Worm (Caenorhabditis elegans) whole organism, early embryonic: Measurements from ENCODE around the gene slc-36.3.
"Not testable (repeated sequence)": the region's sequence is repeated elsewhere in the genome, so short reads cannot be mapped to it uniquely, and the experiment has no call there.

Experiments
- B0310.2 ChIP-seq: sonication (generic microtip); optimal IDR thresholded peaks from 2 replicates; lab custom pipeline; 2016; ENCODE audit warnings: mild to moderate bottlenecking, missing genetic modification characterization, missing compliant biosample characterization
- F13C5.2 ChIP-seq: sonication (generic microtip); optimal IDR thresholded peaks from 2 replicates; lab custom pipeline; 2017; ENCODE audit warnings: mild to moderate bottlenecking, missing genetic modification characterization, inconsistent platforms, missing compliant biosample characterization
- ama-1 ChIP-seq: fragments of 150-350 bp; optimal IDR thresholded peaks from 2 replicates; lab custom pipeline; 2014
- ceh-13 ChIP-seq: fragments of 200-800 bp; sonication (Bioruptor generic); optimal IDR thresholded peaks from 2 replicates; lab custom pipeline; 2018; ENCODE audit warnings: mild to moderate bottlenecking, missing genetic modification characterization, missing compliant biosample characterization
- flt-1 ChIP-seq: fragments of 200-800 bp; sonication (Bioruptor generic); IDR thresholded peaks from 2 replicates; pipeline ENCODE4 v1.3.6; 2022; ENCODE audit warnings: missing genetic modification characterization, missing compliant biosample characterization
- hmbx-1 ChIP-seq: sonication (generic microtip); optimal IDR thresholded peaks from 2 replicates; lab custom pipeline; 2016; ENCODE audit warnings: mild to moderate bottlenecking, missing genetic modification characterization, missing compliant biosample characterization
- sea-1 ChIP-seq: fragments of 200-800 bp; sonication (Bioruptor generic); conservative IDR thresholded peaks from 2 replicates; pipeline ENCODE4 v1.3.6; 2022; ENCODE audit warnings: missing genetic modification characterization, missing compliant biosample characterization

DNA sequence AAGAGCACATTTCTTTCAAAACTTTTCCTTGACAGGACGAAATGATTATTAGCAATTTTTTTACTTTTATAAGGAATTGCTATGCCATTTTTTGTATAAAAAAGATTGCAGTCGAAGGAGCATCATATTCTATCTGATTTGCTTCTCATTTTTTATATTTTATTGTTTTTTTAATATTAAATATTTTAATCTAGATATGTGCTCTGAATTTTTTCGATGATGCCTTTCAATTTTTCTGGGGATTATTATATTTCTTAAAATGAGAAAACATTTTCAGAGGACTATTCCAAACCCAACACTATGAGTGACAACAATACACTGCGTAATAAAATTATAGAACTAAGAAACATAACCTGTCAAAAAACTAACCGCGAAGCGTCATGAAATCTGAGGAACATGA is 25.0 kb upstream of the slc-36.3 start, which contains the start of gene F26F2.4:
- TF ChIP-seq hmbx-1 (tag; lab: Kevin White, UChicago); ceh-13 (GFP tag; lab: Kevin White, UChicago); sea-1 (GFP tag; lab: Robert Waterston, UW); B0310.2 (tag; lab: Kevin White, UChicago); flt-1 (GFP tag; lab: Robert Waterston, UW); F13C5.2 (tag; lab: Kevin White, UChicago); ama-1 (lab: Kevin White, UChicago): not testable (repeated sequence)
